Worm (Caenorhabditis elegans): ENCODE data around the gene F29B9.8.

- TF ChIP-seq gmeb-2 (tag; optimal IDR thresholded peaks at IDR 0.05) (no peak), nhr-232 (tag; optimal IDR thresholded peaks at IDR 0.05) (no peak), hlh-8 (tag; optimal IDR thresholded peaks at IDR 0.05) (no peak), elt-4 (tag; optimal IDR thresholded peaks at IDR 0.05) (no peak), sdc-2 (tag; optimal IDR thresholded peaks at IDR 0.05) (no peak), unc-55 (GFP tag; optimal IDR thresholded peaks at IDR 0.05) (no peak), unc-86 (tag; optimal IDR thresholded peaks at IDR 0.05) (no peak), sox-2 (GFP tag; IDR thresholded peaks at IDR 0.05) (no peak), npax-4 (tag; optimal IDR thresholded peaks at IDR 0.05) (no peak), syd-9 (tag; optimal IDR thresholded peaks at IDR 0.05) (no peak)
Measured at ce11 chrIV:4652365-4652844, 4.9 kb downstream of the F29B9.8 start, which contains the start of gene F29B9.5.
